Fruit fly (Drosophila melanogaster) whole organism, embryonic: Measurements from ENCODE around the gene GlyRS.
A peak's percentile ranks its signal among the peaks of the same experiment; 100 is the strongest.

Experiments used
- CG10462 ChIP-seq: fragments of 200-800 bp; sonication (Bioruptor generic); optimal IDR thresholded peaks from 2 replicates; lab custom pipeline; 2016; ENCODE audit warnings: missing biosample characterization, missing genetic modification characterization
- CG10543 ChIP-seq: fragments of 200-800 bp; sonication (Bioruptor generic); optimal IDR thresholded peaks from 3 replicates; lab custom pipeline; 2017; ENCODE audit warnings: missing biosample characterization, mild to moderate bottlenecking, missing genetic modification characterization, moderate library complexity
- CG11085 ChIP-seq: fragments of 200-800 bp; sonication (Bioruptor generic); IDR thresholded peaks from 2 replicates; pipeline ENCODE4 v1.3.6; 2022; ENCODE audit warnings: missing biosample characterization, missing genetic modification characterization
- CG11247 ChIP-seq: fragments of 200-800 bp; sonication (Bioruptor generic); IDR thresholded peaks from 2 replicates; pipeline ENCODE4 v1.3.6; 2022; ENCODE audit warnings: missing biosample characterization, missing genetic modification characterization
- CG11504 ChIP-seq: fragments of 200-800 bp; sonication (Bioruptor generic); optimal IDR thresholded peaks from 3 replicates; lab custom pipeline; 2019; ENCODE audit warnings: missing biosample characterization, mild to moderate bottlenecking, missing genetic modification characterization, moderate library complexity
- CG11560 ChIP-seq: fragments of 200-800 bp; sonication (Bioruptor generic); IDR thresholded peaks from 3 replicates; pipeline ENCODE4 v1.3.6; 2022; ENCODE audit warnings: missing biosample characterization, missing genetic modification characterization
- CG12299 ChIP-seq: fragments of 200-800 bp; sonication (Bioruptor generic); optimal IDR thresholded peaks from 2 replicates; lab custom pipeline; 2018; ENCODE audit warnings: missing biosample characterization, mild to moderate bottlenecking, missing genetic modification characterization
- CG12659 ChIP-seq: fragments of 200-800 bp; sonication (Bioruptor generic); optimal IDR thresholded peaks from 3 replicates; lab custom pipeline; 2017; ENCODE audit warnings: mild to moderate bottlenecking, missing biosample characterization, missing genetic modification reagents, missing genetic modification characterization
- CG12769 ChIP-seq: fragments of 200-800 bp; sonication (Bioruptor generic); optimal IDR thresholded peaks from 2 replicates; lab custom pipeline; 2019; ENCODE audit warnings: missing biosample characterization, mild to moderate bottlenecking, missing genetic modification characterization, moderate library complexity
- CG13894 ChIP-seq: fragments of 200-800 bp; sonication (Bioruptor generic); optimal IDR thresholded peaks from 3 replicates; lab custom pipeline; 2018; ENCODE audit warnings: missing biosample characterization, mild to moderate bottlenecking, missing genetic modification characterization, moderate library complexity
- CG1647 ChIP-seq: fragments of 200-800 bp; sonication (Bioruptor generic); optimal IDR thresholded peaks from 3 replicates; lab custom pipeline; 2016; ENCODE audit warnings: missing biosample characterization, missing genetic modification characterization
- CG16779 ChIP-seq: fragments of 200-800 bp; sonication (Bioruptor generic); IDR thresholded peaks from 2 replicates; pipeline ENCODE4 v1.3.6; 2022; ENCODE audit warnings: missing biosample characterization, missing genetic modification characterization
- CG2202 ChIP-seq: fragments of 200-800 bp; sonication (Bioruptor generic); optimal IDR thresholded peaks from 2 replicates; lab custom pipeline; 2018; ENCODE audit warnings: missing biosample characterization, mild to moderate bottlenecking, missing genetic modification characterization
- CG30020 ChIP-seq: fragments of 200-800 bp; optimal IDR thresholded peaks from 2 replicates; lab custom pipeline; 2019; ENCODE audit warnings: missing biosample characterization, mild to moderate bottlenecking, missing genetic modification characterization, moderate library complexity
- CG3281 ChIP-seq: fragments of 200-800 bp; sonication (Bioruptor generic); optimal IDR thresholded peaks from 3 replicates; lab custom pipeline; 2017; ENCODE audit warnings: missing biosample characterization, mild to moderate bottlenecking, missing genetic modification characterization
- CG33557 ChIP-seq: fragments of 200-800 bp; sonication (Bioruptor generic); optimal IDR thresholded peaks from 2 replicates; lab custom pipeline; 2019; ENCODE audit warnings: missing biosample characterization, mild to moderate bottlenecking, missing genetic modification characterization, moderate library complexity
- CG34224 ChIP-seq: fragments of 200-800 bp; sonication (Bioruptor generic); IDR thresholded peaks from 3 replicates; pipeline ENCODE4 v1.3.6; 2022; ENCODE audit warnings: missing biosample characterization, missing genetic modification characterization; ENCODE audit not compliant: partially characterized antibody
- CG5180 ChIP-seq: fragments of 200-800 bp; sonication (Bioruptor generic); optimal IDR thresholded peaks from 3 replicates; lab custom pipeline; 2017; ENCODE audit warnings: missing biosample characterization, missing genetic modification characterization, mild to moderate bottlenecking, moderate library complexity, missing genetic modification reagents
- CG5245 ChIP-seq: fragments of 200-800 bp; sonication (Bioruptor generic); optimal IDR thresholded peaks from 3 replicates; lab custom pipeline; 2016; ENCODE audit warnings: missing biosample characterization, missing genetic modification characterization
- CG7839 ChIP-seq: fragments of 200-800 bp; sonication (Bioruptor generic); optimal IDR thresholded peaks from 3 replicates; lab custom pipeline; 2018; ENCODE audit warnings: missing biosample characterization, mild to moderate bottlenecking, missing genetic modification characterization, moderate library complexity
- Dll ChIP-seq: fragments of 200-800 bp; sonication (Bioruptor generic); IDR thresholded peaks from 4 replicates; pipeline ENCODE4 v1.3.6; 2022; ENCODE audit warnings: missing biosample characterization, missing genetic modification characterization; ENCODE audit not compliant: partially characterized antibody
- HLH54F ChIP-seq: fragments of 200-800 bp; sonication (Bioruptor generic); optimal IDR thresholded peaks from 3 replicates; lab custom pipeline; 2016; ENCODE audit warnings: missing biosample characterization, missing genetic modification characterization
- Hey ChIP-seq: fragments of 200-800 bp; sonication (Bioruptor generic); optimal IDR thresholded peaks from 3 replicates; lab custom pipeline; 2018; ENCODE audit warnings: missing biosample characterization, mild to moderate bottlenecking, missing genetic modification characterization
- Hr51 ChIP-seq, 2 experiments: fragments of 200-800 bp; sonication (Bioruptor generic); optimal IDR thresholded peaks; 2 replicates in 1 of 2; 3 replicates in 1 of 2; lab custom pipeline; 2016 to 2018; ENCODE audit warnings: missing biosample characterization in 2 of 2, missing genetic modification characterization in 2 of 2, mild to moderate bottlenecking in 1 of 2, moderate library complexity in 1 of 2
- Jarid2 ChIP-seq: fragments of 200-800 bp; sonication (Bioruptor generic); optimal IDR thresholded peaks from 3 replicates; lab custom pipeline; 2017; ENCODE audit warnings: mild to moderate bottlenecking, missing biosample characterization, missing genetic modification reagents, missing genetic modification characterization
- MESR4 ChIP-seq: fragments of 200-800 bp; sonication (Bioruptor generic); optimal IDR thresholded peaks from 2 replicates; lab custom pipeline; 2018; ENCODE audit warnings: missing biosample characterization, mild to moderate bottlenecking, missing genetic modification characterization, moderate library complexity
- Med ChIP-seq: fragments of 200-800 bp; sonication (Bioruptor generic); peaks from one replicate; lab custom pipeline; 2016; ENCODE audit warnings: missing biosample characterization, missing genetic modification characterization, mild to moderate bottlenecking, inconsistent platforms, moderate library complexity
- Nf-YB ChIP-seq: fragments of 200-800 bp; sonication (Bioruptor generic); optimal IDR thresholded peaks from 3 replicates; lab custom pipeline; 2019; ENCODE audit warnings: missing biosample characterization, mild to moderate bottlenecking, missing genetic modification characterization, moderate library complexity
- PHDP ChIP-seq: fragments of 200-800 bp; sonication (Bioruptor generic); optimal IDR thresholded peaks from 3 replicates; lab custom pipeline; 2018; ENCODE audit warnings: missing biosample characterization, mild to moderate bottlenecking, missing genetic modification characterization, moderate library complexity
- Pdp1 ChIP-seq, 2 experiments: fragments of 200-800 bp; sonication (Bioruptor generic); optimal IDR thresholded peaks; 3 replicates each; lab custom pipeline; 2016; ENCODE audit warnings: missing biosample characterization in 2 of 2, missing genetic modification characterization in 2 of 2, mild to moderate bottlenecking in 1 of 2, moderate library complexity in 1 of 2
- Sin3A ChIP-seq: fragments of >200 bp; optimal IDR thresholded peaks from 2 replicates; lab custom pipeline; 2018
- Taf1 ChIP-seq: fragments of 200-800 bp; sonication (Bioruptor generic); IDR thresholded peaks from 2 replicates; pipeline ENCODE4 v1.3.6; 2022; ENCODE audit warnings: missing biosample characterization, missing genetic modification characterization
- ash1 ChIP-seq: fragments of 200-800 bp; sonication (Bioruptor generic); optimal IDR thresholded peaks from 2 replicates; lab custom pipeline; 2018; ENCODE audit warnings: missing biosample characterization, mild to moderate bottlenecking, missing genetic modification characterization
- bbx ChIP-seq: fragments of 200-800 bp; sonication (Bioruptor generic); IDR thresholded peaks from 2 replicates; pipeline ENCODE4 v1.3.6; 2022; ENCODE audit warnings: missing biosample characterization, missing genetic modification characterization; ENCODE audit not compliant: partially characterized antibody
- bigmax ChIP-seq: fragments of 200-800 bp; sonication (Bioruptor generic); optimal IDR thresholded peaks from 2 replicates; lab custom pipeline; 2018; ENCODE audit warnings: missing biosample characterization, mild to moderate bottlenecking, missing genetic modification characterization
- dm ChIP-seq: fragments of 200-800 bp; sonication (Bioruptor generic); optimal IDR thresholded peaks from 3 replicates; lab custom pipeline; 2016; ENCODE audit warnings: missing biosample characterization, missing genetic modification characterization
- fru ChIP-seq: fragments of >200 bp; optimal IDR thresholded peaks from 2 replicates; lab custom pipeline; 2017
- ftz-f1 ChIP-seq: fragments of 200-800 bp; sonication (Bioruptor generic); optimal IDR thresholded peaks from 2 replicates; lab custom pipeline; 2016; ENCODE audit warnings: missing biosample characterization, missing genetic modification characterization
- kah ChIP-seq: fragments of 200-800 bp; sonication (Bioruptor generic); optimal IDR thresholded peaks from 2 replicates; lab custom pipeline; 2018; ENCODE audit warnings: missing biosample characterization, mild to moderate bottlenecking, missing genetic modification characterization
- kni ChIP-seq: fragments of 200-800 bp; sonication (Bioruptor generic); optimal IDR thresholded peaks from 3 replicates; lab custom pipeline; 2017; ENCODE audit warnings: mild to moderate bottlenecking, missing biosample characterization, missing genetic modification reagents, missing genetic modification characterization
- lmd ChIP-seq: fragments of 200-800 bp; sonication (Bioruptor generic); IDR thresholded peaks from 2 replicates; pipeline ENCODE4 v1.3.6; 2022; ENCODE audit warnings: missing biosample characterization, missing genetic modification characterization
- mam ChIP-seq: fragments of 200-800 bp; sonication (Bioruptor generic); optimal IDR thresholded peaks from 3 replicates; lab custom pipeline; 2016; ENCODE audit warnings: missing biosample characterization, missing genetic modification characterization
- nerfin-1 ChIP-seq: fragments of 200-800 bp; sonication (Bioruptor generic); optimal IDR thresholded peaks from 3 replicates; lab custom pipeline; 2019; ENCODE audit warnings: missing biosample characterization, mild to moderate bottlenecking, missing genetic modification characterization, moderate library complexity
- nerfin-2 ChIP-seq: fragments of 200-800 bp; sonication (Bioruptor generic); IDR thresholded peaks from 2 replicates; pipeline ENCODE4 v1.3.6; 2022; ENCODE audit warnings: missing biosample characterization, missing genetic modification characterization; ENCODE audit not compliant: partially characterized antibody
- pita ChIP-seq: fragments of 200-800 bp; sonication (Bioruptor generic); optimal IDR thresholded peaks from 2 replicates; lab custom pipeline; 2017; ENCODE audit warnings: missing biosample characterization, mild to moderate bottlenecking, missing genetic modification characterization
- pzg ChIP-seq: fragments of 200-800 bp; sonication (Bioruptor generic); optimal IDR thresholded peaks from 3 replicates; lab custom pipeline; 2018; ENCODE audit warnings: missing biosample characterization, mild to moderate bottlenecking, missing genetic modification characterization, moderate library complexity
- rib ChIP-seq: fragments of 200-800 bp; sonication (Bioruptor generic); IDR thresholded peaks from 2 replicates; pipeline ENCODE4 v1.3.6; 2022; ENCODE audit warnings: missing biosample characterization, missing genetic modification characterization
- slou ChIP-seq: fragments of 200-800 bp; sonication (Bioruptor generic); optimal IDR thresholded peaks from 3 replicates; lab custom pipeline; 2016; ENCODE audit warnings: missing biosample characterization, missing genetic modification characterization
- unpg ChIP-seq: fragments of 200-800 bp; sonication (Bioruptor generic); optimal IDR thresholded peaks from 3 replicates; lab custom pipeline; 2018; ENCODE audit warnings: missing biosample characterization, mild to moderate bottlenecking, missing genetic modification characterization, moderate library complexity

GlyRS gene

dm6 chr3L:15094589-15095288 lies at the start of gene GlyRS, which contains the start of the genes sstn and Plp (continued):
- TF ChIP-seq Taf1 (GFP tag; lab: Robert Waterston, UW) (no peak), Nf-YB (GFP tag; lab: Kevin White, UChicago) (no peak), kah (GFP tag; lab: Kevin White, UChicago) (no peak), CG7839 (tag; lab: Kevin White, UChicago) (peak; percentile 57), lmd (GFP tag; lab: Robert Waterston, UW) (no peak), rib (no peak), CG11504 (tag; lab: Kevin White, UChicago) (peak; percentile 75), Med (GFP tag; lab: Kevin White, UChicago) (peak; percentile 70), CG10462 (no peak), pita (GFP tag; lab: Kevin White, UChicago) (no peak), CG10543 (GFP tag; lab: Kevin White, UChicago) (peak; percentile 46), MESR4 (GFP tag; lab: Kevin White, UChicago) (peak; percentile 72), dm (GFP tag; lab: Kevin White, UChicago) (no peak), ftz-f1 (GFP tag; lab: Kevin White, UChicago) (no peak), nerfin-2 (no peak), CG3281 (GFP tag; lab: Kevin White, UChicago) (peak; percentile 39), Hr51 (GFP tag; optimal IDR thresholded peaks at IDR 0.05; lab: Kevin White, UChicago) (peak in 1 of 2 experiments; percentile 30), Sin3A (lab: Kevin White, UChicago) (no peak), Hey (no peak), CG13894 (tag; lab: Kevin White, UChicago) (peak; percentile 40), CG11560 (no peak), bbx (GFP tag; lab: Robert Waterston, UW) (peak; percentile 69), Dll (GFP tag; lab: Robert Waterston, UW) (no peak; the same call in 3 of the 4 replicates), CG12299 (tag; lab: Kevin White, UChicago) (no peak), CG11085 (GFP tag; lab: Robert Waterston, UW) (no peak), Pdp1 (GFP tag; optimal IDR thresholded peaks at IDR 0.05; lab: Kevin White, UChicago) (peak in 1 of 2 experiments; percentile 39), HLH54F (GFP tag; lab: Kevin White, UChicago) (no peak), bigmax (GFP tag; lab: Kevin White, UChicago) (no peak), CG16779 (GFP tag; lab: Robert Waterston, UW) (no peak), CG5245 (GFP tag; lab: Kevin White, UChicago) (no peak), PHDP (tag; lab: Kevin White, UChicago) (peak; percentile 10), ash1 (GFP tag; lab: Kevin White, UChicago) (no peak), CG33557 (GFP tag; lab: Kevin White, UChicago) (peak; percentile 58), Jarid2 (GFP tag; lab: Kevin White, UChicago) (peak; percentile 61), kni (GFP tag; lab: Kevin White, UChicago) (no peak), CG2202 (tag; lab: Kevin White, UChicago) (no peak), CG30020 (tag; lab: Kevin White, UChicago) (peak; percentile 50), CG34224 (no peak), pzg (GFP tag; lab: Kevin White, UChicago) (peak; percentile 51), CG5180 (GFP tag; lab: Kevin White, UChicago) (peak; percentile 27), mam (GFP tag; lab: Kevin White, UChicago) (no peak), fru (lab: Kevin White, UChicago) (no peak), CG12769 (tag; lab: Kevin White, UChicago) (no peak), slou (GFP tag; lab: Kevin White, UChicago) (no peak), CG1647 (GFP tag; lab: Kevin White, UChicago) (no peak), nerfin-1 (tag; lab: Kevin White, UChicago) (no peak), CG11247 (GFP tag; lab: Robert Waterston, UW) (no peak), unpg (peak; percentile 8), CG12659 (GFP tag; lab: Kevin White, UChicago) (peak; percentile 81)
